Fruit fly (Drosophila melanogaster) whole organism, embryonic: ENCODE measurements around the gene CG5160.
A peak's percentile ranks its signal among the peaks of the same experiment; 100 is the strongest.

Source experiments
- Abd-B ChIP-seq: fragments of 200-800 bp; sonication (Bioruptor generic); optimal IDR thresholded peaks from 2 replicates; lab custom pipeline; 2018; ENCODE audit warnings: missing biosample characterization, mild to moderate bottlenecking, missing genetic modification characterization, moderate library complexity
- Ada2b ChIP-seq: fragments of 200-800 bp; sonication (Bioruptor generic); IDR thresholded peaks from 2 replicates; pipeline ENCODE4 v1.3.6; 2022; ENCODE audit warnings: missing biosample characterization, missing genetic modification characterization
- B-H1 ChIP-seq: fragments of 200-800 bp; sonication (Bioruptor generic); IDR thresholded peaks from 3 replicates; pipeline ENCODE4 v1.3.6; 2022; ENCODE audit warnings: missing biosample characterization, missing genetic modification characterization
- CG10565 ChIP-seq: fragments of 200-800 bp; sonication (Bioruptor generic); optimal IDR thresholded peaks from 3 replicates; lab custom pipeline; 2016; ENCODE audit warnings: missing biosample characterization, mild to moderate bottlenecking, missing genetic modification characterization
- CG11723 ChIP-seq: fragments of 200-800 bp; sonication (Bioruptor generic); optimal IDR thresholded peaks from 2 replicates; lab custom pipeline; 2017; ENCODE audit warnings: missing biosample characterization, mild to moderate bottlenecking, missing genetic modification characterization
- CG14965 ChIP-seq: fragments of 200-800 bp; sonication (Bioruptor generic); optimal IDR thresholded peaks from 2 replicates; lab custom pipeline; 2016; ENCODE audit warnings: missing biosample characterization, missing genetic modification characterization, borderline replicate concordance
- CG15514 ChIP-seq: fragments of 200-800 bp; sonication (Bioruptor generic); optimal IDR thresholded peaks from 3 replicates; lab custom pipeline; 2017; ENCODE audit warnings: missing biosample characterization, missing genetic modification characterization, mild to moderate bottlenecking, moderate library complexity, missing genetic modification reagents
- CG15696 ChIP-seq: fragments of 200-800 bp; sonication (Bioruptor generic); optimal IDR thresholded peaks from 2 replicates; lab custom pipeline; 2019; ENCODE audit warnings: missing biosample characterization, mild to moderate bottlenecking, missing genetic modification characterization, moderate library complexity
- CG16813 ChIP-seq: fragments of 200-800 bp; sonication (Bioruptor generic); IDR thresholded peaks from 3 replicates; pipeline ENCODE4 v1.3.6; 2022; ENCODE audit warnings: missing biosample characterization, missing genetic modification characterization; ENCODE audit not compliant: partially characterized antibody
- CG17186 ChIP-seq: fragments of 200-800 bp; sonication (Bioruptor generic); optimal IDR thresholded peaks from 3 replicates; lab custom pipeline; 2017; ENCODE audit warnings: missing biosample characterization, missing genetic modification reagents, missing genetic modification characterization
- CG17385 ChIP-seq: fragments of 200-800 bp; sonication (Bioruptor generic); optimal IDR thresholded peaks from 3 replicates; lab custom pipeline; 2018; ENCODE audit warnings: missing biosample characterization, mild to moderate bottlenecking, missing genetic modification characterization
- CG18599 ChIP-seq: fragments of 200-800 bp; sonication (Bioruptor generic); optimal IDR thresholded peaks from 3 replicates; lab custom pipeline; 2017; ENCODE audit warnings: missing biosample characterization, missing genetic modification characterization, mild to moderate bottlenecking, moderate library complexity, missing genetic modification reagents
- CG32532 ChIP-seq: fragments of 200-800 bp; sonication (Bioruptor generic); IDR thresholded peaks from 2 replicates; pipeline ENCODE4 v1.3.6; 2022; ENCODE audit warnings: missing biosample characterization, missing genetic modification characterization
- CG4360 ChIP-seq: fragments of 200-800 bp; sonication (Bioruptor generic); IDR thresholded peaks from 2 replicates; pipeline ENCODE4 v1.3.6; 2022; ENCODE audit warnings: missing biosample characterization, missing genetic modification characterization
- CG4404 ChIP-seq: fragments of 200-800 bp; sonication (Bioruptor generic); IDR thresholded peaks from 2 replicates; pipeline ENCODE4 v1.3.6; 2022; ENCODE audit warnings: missing biosample characterization, missing genetic modification characterization
- CG6689 ChIP-seq: fragments of 200-800 bp; sonication (Bioruptor generic); IDR thresholded peaks from 2 replicates; pipeline ENCODE4 v1.3.6; 2022; ENCODE audit warnings: missing biosample characterization, missing genetic modification characterization
- CG7786 ChIP-seq: fragments of 200-800 bp; sonication (Bioruptor generic); optimal IDR thresholded peaks from 2 replicates; lab custom pipeline; 2016; ENCODE audit warnings: missing biosample characterization, missing genetic modification characterization
- CG8290 ChIP-seq, 3 experiments: fragments of 200-800 bp; sonication (Bioruptor generic); optimal IDR thresholded peaks; 2 replicates each; lab custom pipeline; 2016 to 2019; ENCODE audit warnings: missing biosample characterization in 3 of 3, missing genetic modification characterization in 3 of 3, mild to moderate bottlenecking in 2 of 3, moderate library complexity in 1 of 3
- CG8924 ChIP-seq: fragments of 200-800 bp; optimal IDR thresholded peaks from 3 replicates; lab custom pipeline; 2019; ENCODE audit warnings: missing biosample characterization, mild to moderate bottlenecking, missing genetic modification characterization, moderate library complexity
- CG8944 ChIP-seq: fragments of 200-800 bp; sonication (Bioruptor generic); optimal IDR thresholded peaks from 3 replicates; lab custom pipeline; 2016; ENCODE audit warnings: missing biosample characterization, missing genetic modification characterization
- CG9932 ChIP-seq: fragments of 200-800 bp; sonication (Bioruptor generic); IDR thresholded peaks from 2 replicates; pipeline ENCODE4 v1.3.6; 2022; ENCODE audit warnings: missing biosample characterization, missing genetic modification characterization
- CHES-1-like ChIP-seq: fragments of 200-800 bp; sonication (Bioruptor generic); optimal IDR thresholded peaks from 2 replicates; lab custom pipeline; 2016; ENCODE audit warnings: missing biosample characterization, missing genetic modification characterization
- ERR ChIP-seq: fragments of 200-800 bp; sonication (Bioruptor generic); optimal IDR thresholded peaks from 2 replicates; lab custom pipeline; 2016; ENCODE audit warnings: missing biosample characterization, missing genetic modification characterization
- Ets97D ChIP-seq: fragments of 200-800 bp; sonication (Bioruptor generic); optimal IDR thresholded peaks from 3 replicates; lab custom pipeline; 2016; ENCODE audit warnings: missing biosample characterization, missing genetic modification characterization
- Gug ChIP-seq: fragments of 200-800 bp; sonication (Bioruptor generic); IDR thresholded peaks from 4 replicates; pipeline ENCODE4 v1.3.6; 2022; ENCODE audit warnings: missing biosample characterization, missing genetic modification characterization
- Hr51 ChIP-seq, 2 experiments: fragments of 200-800 bp; sonication (Bioruptor generic); optimal IDR thresholded peaks; 2 replicates in 1 of 2; 3 replicates in 1 of 2; lab custom pipeline; 2016 to 2018; ENCODE audit warnings: missing biosample characterization in 2 of 2, missing genetic modification characterization in 2 of 2, mild to moderate bottlenecking in 1 of 2, moderate library complexity in 1 of 2
- Hsf ChIP-seq: fragments of 200-800 bp; sonication (Bioruptor generic); optimal IDR thresholded peaks from 3 replicates; lab custom pipeline; 2016; ENCODE audit warnings: missing biosample characterization, missing genetic modification characterization
- Jarid2 ChIP-seq: fragments of 200-800 bp; sonication (Bioruptor generic); optimal IDR thresholded peaks from 3 replicates; lab custom pipeline; 2017; ENCODE audit warnings: mild to moderate bottlenecking, missing biosample characterization, missing genetic modification reagents, missing genetic modification characterization
- MESR4 ChIP-seq: fragments of 200-800 bp; sonication (Bioruptor generic); optimal IDR thresholded peaks from 2 replicates; lab custom pipeline; 2018; ENCODE audit warnings: missing biosample characterization, mild to moderate bottlenecking, missing genetic modification characterization, moderate library complexity
- Max ChIP-seq: fragments of 200-800 bp; sonication (Bioruptor generic); optimal IDR thresholded peaks from 2 replicates; lab custom pipeline; 2016; ENCODE audit warnings: missing biosample characterization, mild to moderate bottlenecking, missing genetic modification characterization
- Med ChIP-seq: fragments of 200-800 bp; sonication (Bioruptor generic); peaks from one replicate; lab custom pipeline; 2016; ENCODE audit warnings: missing biosample characterization, missing genetic modification characterization, mild to moderate bottlenecking, inconsistent platforms, moderate library complexity
- Meics ChIP-seq: fragments of 200-800 bp; sonication (Bioruptor generic); optimal IDR thresholded peaks from 2 replicates; lab custom pipeline; 2017; ENCODE audit warnings: missing biosample characterization, mild to moderate bottlenecking, missing genetic modification characterization
- NK7.1 ChIP-seq: fragments of 200-800 bp; sonication (Bioruptor generic); optimal IDR thresholded peaks from 3 replicates; lab custom pipeline; 2016; ENCODE audit warnings: missing biosample characterization, missing genetic modification characterization
- Scr ChIP-seq: fragments of 200-800 bp; sonication (Bioruptor generic); IDR thresholded peaks from 2 replicates; pipeline ENCODE4 v1.3.6; 2022; ENCODE audit warnings: missing biosample characterization, missing genetic modification characterization; ENCODE audit not compliant: partially characterized antibody
- Six4 ChIP-seq: fragments of 200-800 bp; sonication (Bioruptor generic); optimal IDR thresholded peaks from 2 replicates; lab custom pipeline; 2016; ENCODE audit warnings: missing biosample characterization, missing genetic modification characterization
- ac ChIP-seq: fragments of 200-800 bp; sonication (Bioruptor generic); optimal IDR thresholded peaks from 3 replicates; lab custom pipeline; 2017; ENCODE audit warnings: missing biosample characterization, mild to moderate bottlenecking, missing genetic modification characterization
- br ChIP-seq: fragments of >200 bp; optimal IDR thresholded peaks from 2 replicates; lab custom pipeline; 2017
- danr ChIP-seq: fragments of 200-800 bp; sonication (Bioruptor generic); IDR thresholded peaks from 2 replicates; pipeline ENCODE4 v1.3.6; 2022; ENCODE audit warnings: missing biosample characterization, missing genetic modification characterization
- dati ChIP-seq: fragments of 200-800 bp; sonication (Bioruptor generic); IDR thresholded peaks from 2 replicates; pipeline ENCODE4 v1.3.6; 2022; ENCODE audit warnings: missing biosample characterization, missing genetic modification characterization
- fru ChIP-seq: fragments of >200 bp; optimal IDR thresholded peaks from 2 replicates; lab custom pipeline; 2017
- gcm2 ChIP-seq: fragments of 200-800 bp; sonication (Bioruptor generic); optimal IDR thresholded peaks from 2 replicates; lab custom pipeline; 2016; ENCODE audit warnings: missing biosample characterization, missing genetic modification characterization
- gt ChIP-seq: fragments of 200-800 bp; sonication (Bioruptor generic); IDR thresholded peaks from 2 replicates; pipeline ENCODE4 v1.3.6; 2022; ENCODE audit warnings: missing biosample characterization, missing genetic modification characterization
- hth ChIP-seq: fragments of >200 bp; optimal IDR thresholded peaks from 2 replicates; lab custom pipeline; 2017; ENCODE audit warnings: inconsistent platforms
- jumu ChIP-seq: fragments of 200-800 bp; sonication (Bioruptor generic); optimal IDR thresholded peaks from 3 replicates; lab custom pipeline; 2016; ENCODE audit warnings: missing biosample characterization, missing genetic modification characterization
- pho ChIP-seq: fragments of 200-800 bp; sonication (Bioruptor generic); optimal IDR thresholded peaks from 2 replicates; lab custom pipeline; 2016; ENCODE audit warnings: missing biosample characterization, missing genetic modification characterization
- pum ChIP-seq: fragments of 200-800 bp; sonication (Bioruptor generic); optimal IDR thresholded peaks from 2 replicates; lab custom pipeline; 2016; ENCODE audit warnings: missing biosample characterization, missing genetic modification characterization
- ro ChIP-seq: fragments of 200-800 bp; sonication (Bioruptor generic); IDR thresholded peaks from 2 replicates; pipeline ENCODE4 v1.3.6; 2022; ENCODE audit warnings: missing biosample characterization, missing genetic modification characterization
- sens ChIP-seq: fragments of 200-800 bp; sonication (Bioruptor generic); peaks from one replicate; lab custom pipeline; 2016; ENCODE audit warnings: missing biosample characterization, missing genetic modification characterization
- sima ChIP-seq: fragments of 200-800 bp; sonication (Bioruptor generic); optimal IDR thresholded peaks from 2 replicates; lab custom pipeline; 2016; ENCODE audit warnings: missing biosample characterization, missing genetic modification characterization
- stwl ChIP-seq: fragments of 200-800 bp; sonication (Bioruptor generic); optimal IDR thresholded peaks from 3 replicates; lab custom pipeline; 2018; ENCODE audit warnings: missing biosample characterization, mild to moderate bottlenecking, missing genetic modification characterization, moderate library complexity

The CG5160 gene

DNA sequence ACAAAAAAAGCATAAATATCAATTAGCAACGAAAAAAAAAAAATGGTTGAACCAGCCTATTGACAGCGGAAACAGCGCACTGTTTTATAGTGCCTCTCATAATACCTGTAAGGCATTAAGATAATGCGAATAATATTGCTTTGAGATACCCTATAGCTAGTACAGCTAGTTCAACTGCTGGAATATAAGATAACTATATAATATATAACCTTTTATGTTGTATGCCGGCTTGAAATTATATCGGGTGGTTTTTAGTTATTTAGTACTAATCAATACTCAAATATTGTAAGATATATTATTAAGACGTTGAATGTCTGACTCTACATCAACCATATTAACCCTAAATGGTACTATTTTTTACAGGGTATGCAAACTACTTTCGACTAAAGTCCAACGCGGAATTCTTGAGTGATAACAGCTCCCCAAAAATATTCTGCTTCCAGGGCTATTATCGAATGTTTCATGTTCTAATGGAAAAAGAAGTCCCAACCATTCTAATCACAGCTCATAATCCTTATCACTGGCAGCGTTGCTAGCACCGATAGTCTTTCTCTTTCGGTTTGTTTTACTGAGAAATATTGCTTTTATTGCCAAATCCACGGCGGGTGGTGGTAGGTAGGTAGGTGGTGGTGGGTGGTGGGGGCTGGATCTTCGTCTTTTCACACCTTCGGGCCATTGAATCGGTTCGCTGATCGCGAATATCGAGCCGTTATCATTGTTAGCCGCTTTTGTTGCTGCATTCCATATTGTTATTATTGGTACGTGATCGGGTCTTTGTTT lies 35.6 kb upstream of the CG5160 start (continued):
- peak; percentile 45 for TF ChIP-seq Hsf (GFP tag; lab: Kevin White, UChicago)
- TF ChIP-seq gcm2 (GFP tag; lab: Kevin White, UChicago) = no peak
- no peak for TF ChIP-seq CHES-1-like (GFP tag; lab: Kevin White, UChicago)
- TF ChIP-seq Gug (GFP tag; lab: Robert Waterston, UW) = peak; percentile 38; the same call in 3 of the 4 replicates
- TF ChIP-seq pho (GFP tag; lab: Kevin White, UChicago) = peak; percentile 51
- TF ChIP-seq jumu = no peak
- TF ChIP-seq stwl (tag; lab: Kevin White, UChicago) = no peak
- TF ChIP-seq fru (lab: Kevin White, UChicago) = no peak
- no peak for TF ChIP-seq Max (GFP tag; lab: Kevin White, UChicago)
- TF ChIP-seq CG8290 (GFP tag; optimal IDR thresholded peaks at IDR 0.05; lab: Kevin White, UChicago) = no peak
- peak in 1 of 2 experiments; percentile 88 for TF ChIP-seq CG8290 (tag; optimal IDR thresholded peaks at IDR 0.05; lab: Kevin White, UChicago)
- no peak for TF ChIP-seq CG16813
- no peak for TF ChIP-seq gt (GFP tag; lab: Robert Waterston, UW)
- no peak for TF ChIP-seq dati (GFP tag; lab: Robert Waterston, UW)
- TF ChIP-seq CG4404 (GFP tag; lab: Robert Waterston, UW) = 0 out of 2 replicates have a peak, but pooled peaks have one; percentile 24
- peak; percentile 7 for TF ChIP-seq Jarid2 (GFP tag; lab: Kevin White, UChicago)
- TF ChIP-seq hth (lab: Kevin White, UChicago) = no peak
- peak; percentile 72 for TF ChIP-seq Ada2b (GFP tag; lab: Robert Waterston, UW)
- no peak for TF ChIP-seq MESR4
- TF ChIP-seq br = no peak
- TF ChIP-seq CG17385 (GFP tag; lab: Kevin White, UChicago) = peak; percentile 79
- TF ChIP-seq CG14965 (GFP tag; lab: Kevin White, UChicago) = no peak
- TF ChIP-seq CG8944 (GFP tag; lab: Kevin White, UChicago) = no peak
- TF ChIP-seq Six4 (GFP tag; lab: Kevin White, UChicago) = no peak
- peak; percentile 91 for TF ChIP-seq Med (GFP tag; lab: Kevin White, UChicago)
- peak; percentile 88 for TF ChIP-seq CG18599
- TF ChIP-seq pum (GFP tag; lab: Kevin White, UChicago) = no peak
- no peak for TF ChIP-seq CG4360 (GFP tag; lab: Robert Waterston, UW)
- peak; percentile 84 for TF ChIP-seq CG32532 (GFP tag; lab: Robert Waterston, UW)
- TF ChIP-seq CG8924 (tag; lab: Kevin White, UChicago) = peak; percentile 89
- TF ChIP-seq danr (GFP tag; lab: Robert Waterston, UW) = peak; percentile 43; the same call in 1 of the 2 replicates
- TF ChIP-seq Hr51 (GFP tag; optimal IDR thresholded peaks at IDR 0.05; lab: Kevin White, UChicago) = peak; percentile 48 to 84
- TF ChIP-seq sens (GFP tag; lab: Kevin White, UChicago) = peak; percentile 73
- peak; percentile 38 for TF ChIP-seq CG11723 (GFP tag; lab: Kevin White, UChicago)
- TF ChIP-seq ERR (GFP tag; lab: Kevin White, UChicago) = no peak
- TF ChIP-seq NK7.1 = peak; percentile 30
- TF ChIP-seq CG7786 (GFP tag; lab: Kevin White, UChicago) = peak; percentile 17
- TF ChIP-seq CG15696 (tag; lab: Kevin White, UChicago) = peak; percentile 2
- TF ChIP-seq Ets97D = peak; percentile 19
- TF ChIP-seq sima (GFP tag; lab: Kevin White, UChicago) = no peak
- peak; percentile 48 for TF ChIP-seq CG15514 (GFP tag; lab: Kevin White, UChicago)
- peak; percentile 46; the same call in 1 of the 2 replicates for TF ChIP-seq CG6689 (GFP tag; lab: Robert Waterston, UW)
- TF ChIP-seq CG10565 (GFP tag; lab: Kevin White, UChicago) = no peak
- TF ChIP-seq B-H1 = peak; percentile 71
- TF ChIP-seq Scr (GFP tag; lab: Robert Waterston, UW) = no peak
- TF ChIP-seq Abd-B (GFP tag; lab: Kevin White, UChicago) = peak; percentile 74
- peak; percentile 88 for TF ChIP-seq CG9932 (GFP tag; lab: Robert Waterston, UW)
- TF ChIP-seq ac (GFP tag; lab: Kevin White, UChicago) = no peak
- TF ChIP-seq CG17186 (GFP tag; lab: Kevin White, UChicago) = no peak
- peak; percentile 80 for TF ChIP-seq Meics
- TF ChIP-seq ro (GFP tag; lab: Robert Waterston, UW) = 0 out of 2 replicates have a peak, but pooled peaks have one; percentile 41
